Fruit fly (Drosophila melanogaster) whole organism, embryonic: ENCODE results near the gene CG5863.
A peak's percentile ranks its signal among the peaks of the same experiment; 100 is the strongest.

Experiments used
- Adf1 ChIP-seq: fragments of 200-800 bp; sonication (Bioruptor generic); IDR thresholded peaks from 2 replicates; pipeline ENCODE4 v1.3.6; 2022; ENCODE audit warnings: missing biosample characterization, missing genetic modification characterization
- CG11247 ChIP-seq: fragments of 200-800 bp; sonication (Bioruptor generic); IDR thresholded peaks from 2 replicates; pipeline ENCODE4 v1.3.6; 2022; ENCODE audit warnings: missing biosample characterization, missing genetic modification characterization
- CG1233 ChIP-seq: fragments of 200-800 bp; sonication (Bioruptor generic); optimal IDR thresholded peaks from 4 replicates; lab custom pipeline; 2018; ENCODE audit warnings: missing biosample characterization, mild to moderate bottlenecking, missing genetic modification characterization
- CG12769 ChIP-seq: fragments of 200-800 bp; sonication (Bioruptor generic); optimal IDR thresholded peaks from 2 replicates; lab custom pipeline; 2019; ENCODE audit warnings: missing biosample characterization, mild to moderate bottlenecking, missing genetic modification characterization, moderate library complexity
- CG13624 ChIP-seq: fragments of 200-800 bp; sonication (Bioruptor generic); optimal IDR thresholded peaks from 2 replicates; lab custom pipeline; 2016; ENCODE audit warnings: missing biosample characterization, missing genetic modification characterization
- CG15696 ChIP-seq: fragments of 200-800 bp; sonication (Bioruptor generic); optimal IDR thresholded peaks from 2 replicates; lab custom pipeline; 2019; ENCODE audit warnings: missing biosample characterization, mild to moderate bottlenecking, missing genetic modification characterization, moderate library complexity
- CG17802 ChIP-seq: fragments of 200-800 bp; sonication (Bioruptor generic); optimal IDR thresholded peaks from 2 replicates; lab custom pipeline; 2018; ENCODE audit warnings: missing biosample characterization, mild to moderate bottlenecking, missing genetic modification characterization, moderate library complexity
- CG17829 ChIP-seq: fragments of 200-800 bp; optimal IDR thresholded peaks from 2 replicates; lab custom pipeline; 2019; ENCODE audit warnings: missing biosample characterization, mild to moderate bottlenecking, missing genetic modification characterization, moderate library complexity
- CG18599 ChIP-seq: fragments of 200-800 bp; sonication (Bioruptor generic); optimal IDR thresholded peaks from 3 replicates; lab custom pipeline; 2017; ENCODE audit warnings: missing biosample characterization, missing genetic modification characterization, mild to moderate bottlenecking, moderate library complexity, missing genetic modification reagents
- CG2129 ChIP-seq: fragments of 200-800 bp; sonication (Bioruptor generic); IDR thresholded peaks from 2 replicates; pipeline ENCODE4 v1.3.6; 2022; ENCODE audit warnings: missing biosample characterization, missing genetic modification characterization; ENCODE audit not compliant: partially characterized antibody
- CG2199 ChIP-seq: fragments of 200-800 bp; sonication (Bioruptor generic); IDR thresholded peaks from 3 replicates; pipeline ENCODE4 v1.3.6; 2022; ENCODE audit warnings: missing biosample characterization, missing genetic modification characterization
- CG3838 ChIP-seq: fragments of 200-800 bp; sonication (Bioruptor generic); optimal IDR thresholded peaks from 3 replicates; lab custom pipeline; 2016; ENCODE audit warnings: missing biosample characterization, missing genetic modification characterization
- CG6254 ChIP-seq: fragments of 200-800 bp; sonication (Bioruptor generic); optimal IDR thresholded peaks from 3 replicates; lab custom pipeline; 2017; ENCODE audit warnings: mild to moderate bottlenecking, missing biosample characterization, missing genetic modification reagents, missing genetic modification characterization
- CG7357 ChIP-seq: fragments of 200-800 bp; sonication (Bioruptor generic); IDR thresholded peaks from 3 replicates; pipeline ENCODE4 v1.3.6; 2022; ENCODE audit warnings: missing biosample characterization, missing genetic modification characterization
- CG7556 ChIP-seq: fragments of 200-800 bp; sonication (Bioruptor generic); optimal IDR thresholded peaks from 2 replicates; lab custom pipeline; 2017; ENCODE audit warnings: missing biosample characterization, mild to moderate bottlenecking, missing genetic modification characterization
- CG7839 ChIP-seq: fragments of 200-800 bp; sonication (Bioruptor generic); optimal IDR thresholded peaks from 3 replicates; lab custom pipeline; 2018; ENCODE audit warnings: missing biosample characterization, mild to moderate bottlenecking, missing genetic modification characterization, moderate library complexity
- CG9817 ChIP-seq: fragments of 200-800 bp; sonication (Bioruptor generic); optimal IDR thresholded peaks from 2 replicates; lab custom pipeline; 2018; ENCODE audit warnings: missing biosample characterization, mild to moderate bottlenecking, missing genetic modification characterization, moderate library complexity
- CTCF ChIP-seq: fragments of 200-800 bp; sonication (Bioruptor generic); optimal IDR thresholded peaks from 2 replicates; lab custom pipeline; 2017; ENCODE audit warnings: missing biosample characterization, mild to moderate bottlenecking, missing genetic modification characterization, moderate library complexity
- Camta ChIP-seq: fragments of 200-800 bp; sonication (Bioruptor generic); optimal IDR thresholded peaks from 2 replicates; lab custom pipeline; 2016; ENCODE audit warnings: missing biosample characterization, missing genetic modification characterization
- Dp ChIP-seq: fragments of 200-800 bp; sonication (Bioruptor generic); optimal IDR thresholded peaks from 2 replicates; lab custom pipeline; 2018; ENCODE audit warnings: missing biosample characterization, mild to moderate bottlenecking, missing genetic modification characterization, moderate library complexity
- E2f1 ChIP-seq: fragments of 200-800 bp; sonication (Bioruptor generic); IDR thresholded peaks from 2 replicates; pipeline ENCODE4 v1.3.6; 2022; ENCODE audit warnings: missing biosample characterization, missing genetic modification characterization
- Hmx ChIP-seq: fragments of 200-800 bp; sonication (Bioruptor generic); optimal IDR thresholded peaks from 2 replicates; lab custom pipeline; 2016; ENCODE audit warnings: missing biosample characterization, missing genetic modification characterization
- Hr51 ChIP-seq, 2 experiments: fragments of 200-800 bp; sonication (Bioruptor generic); optimal IDR thresholded peaks; 2 replicates in 1 of 2; 3 replicates in 1 of 2; lab custom pipeline; 2016 to 2018; ENCODE audit warnings: missing biosample characterization in 2 of 2, missing genetic modification characterization in 2 of 2, mild to moderate bottlenecking in 1 of 2, moderate library complexity in 1 of 2
- MBD-R2 ChIP-seq: fragments of 200-800 bp; sonication (Bioruptor generic); IDR thresholded peaks from 2 replicates; pipeline ENCODE4 v1.3.6; 2022; ENCODE audit warnings: missing biosample characterization, missing genetic modification characterization
- Max ChIP-seq: fragments of 200-800 bp; sonication (Bioruptor generic); optimal IDR thresholded peaks from 2 replicates; lab custom pipeline; 2016; ENCODE audit warnings: missing biosample characterization, mild to moderate bottlenecking, missing genetic modification characterization
- NC2α ChIP-seq: fragments of 200-800 bp; sonication (Bioruptor generic); optimal IDR thresholded peaks from 2 replicates; lab custom pipeline; 2016; ENCODE audit warnings: missing biosample characterization, missing genetic modification characterization
- Ravus ChIP-seq: fragments of 200-800 bp; sonication (Bioruptor generic); IDR thresholded peaks from 2 replicates; pipeline ENCODE4 v1.3.6; 2022; ENCODE audit warnings: missing biosample characterization, missing genetic modification characterization
- Scr ChIP-seq: fragments of 200-800 bp; sonication (Bioruptor generic); IDR thresholded peaks from 2 replicates; pipeline ENCODE4 v1.3.6; 2022; ENCODE audit warnings: missing biosample characterization, missing genetic modification characterization; ENCODE audit not compliant: partially characterized antibody
- Sox102F ChIP-seq: fragments of 200-800 bp; sonication (Bioruptor generic); optimal IDR thresholded peaks from 2 replicates; lab custom pipeline; 2018; ENCODE audit warnings: missing biosample characterization, mild to moderate bottlenecking, missing genetic modification characterization, moderate library complexity
- Sry-δ ChIP-seq: fragments of 200-800 bp; sonication (Bioruptor generic); optimal IDR thresholded peaks from 2 replicates; lab custom pipeline; 2016; ENCODE audit warnings: missing biosample characterization, missing genetic modification characterization
- amos ChIP-seq: fragments of 200-800 bp; sonication (Bioruptor generic); IDR thresholded peaks from 2 replicates; pipeline ENCODE4 v1.3.6; 2022; ENCODE audit warnings: missing biosample characterization, missing genetic modification characterization; ENCODE audit not compliant: partially characterized antibody
- bab2 ChIP-seq: fragments of 200-800 bp; sonication (Bioruptor generic); optimal IDR thresholded peaks from 2 replicates; lab custom pipeline; 2016; ENCODE audit warnings: missing biosample characterization, missing genetic modification characterization
- btn ChIP-seq: fragments of 200-800 bp; sonication (Bioruptor generic); optimal IDR thresholded peaks from 2 replicates; lab custom pipeline; 2016; ENCODE audit warnings: missing biosample characterization, missing genetic modification characterization
- cas ChIP-seq: fragments of 200-800 bp; sonication (Bioruptor generic); IDR thresholded peaks from 2 replicates; pipeline ENCODE4 v1.3.6; 2022; ENCODE audit warnings: missing biosample characterization, missing genetic modification characterization
- danr ChIP-seq: fragments of 200-800 bp; sonication (Bioruptor generic); IDR thresholded peaks from 2 replicates; pipeline ENCODE4 v1.3.6; 2022; ENCODE audit warnings: missing biosample characterization, missing genetic modification characterization
- dimm ChIP-seq: fragments of 200-800 bp; sonication (Bioruptor generic); IDR thresholded peaks from 2 replicates; pipeline ENCODE4 v1.3.6; 2022; ENCODE audit warnings: missing biosample characterization, missing genetic modification characterization
- ewg ChIP-seq: fragments of 200-800 bp; sonication (Bioruptor generic); optimal IDR thresholded peaks from 3 replicates; lab custom pipeline; 2017; ENCODE audit warnings: mild to moderate bottlenecking, missing biosample characterization, missing genetic modification reagents, missing genetic modification characterization
- jumu ChIP-seq: fragments of 200-800 bp; sonication (Bioruptor generic); optimal IDR thresholded peaks from 3 replicates; lab custom pipeline; 2016; ENCODE audit warnings: missing biosample characterization, missing genetic modification characterization
- kah ChIP-seq: fragments of 200-800 bp; sonication (Bioruptor generic); optimal IDR thresholded peaks from 2 replicates; lab custom pipeline; 2018; ENCODE audit warnings: missing biosample characterization, mild to moderate bottlenecking, missing genetic modification characterization
- luna ChIP-seq: fragments of 200-800 bp; sonication (Bioruptor generic); optimal IDR thresholded peaks from 2 replicates; lab custom pipeline; 2016; ENCODE audit warnings: missing biosample characterization, missing genetic modification characterization
- pan ChIP-seq, 4 experiments: fragments of >200 bp in 3 of 4; fragments of 200-800 bp in 1 of 4; sonication (Bioruptor generic) in 1 of 4; optimal IDR thresholded peaks in 3 of 4; IDR thresholded peaks in 1 of 4; 2 replicates each; pipeline versions ENCODE4 v1.3.6 to Lab custom; 2017 to 2022; ENCODE audit warnings: missing biosample characterization in 2 of 4, missing genetic modification characterization in 2 of 4, mixed read lengths in 1 of 4
- peb ChIP-seq: fragments of 200-800 bp; sonication (Bioruptor generic); IDR thresholded peaks from 2 replicates; pipeline ENCODE4 v1.3.6; 2022; ENCODE audit warnings: missing biosample characterization, missing genetic modification characterization
- phol ChIP-seq: fragments of 200-800 bp; sonication (Bioruptor generic); optimal IDR thresholded peaks from 3 replicates; lab custom pipeline; 2018; ENCODE audit warnings: missing biosample characterization, mild to moderate bottlenecking, missing genetic modification characterization, moderate library complexity
- row ChIP-seq: fragments of 200-800 bp; sonication (Bioruptor generic); IDR thresholded peaks from 3 replicates; pipeline ENCODE4 v1.3.6; 2022; ENCODE audit warnings: missing biosample characterization, missing genetic modification characterization
- seq ChIP-seq: fragments of 200-800 bp; sonication (Bioruptor generic); IDR thresholded peaks from 2 replicates; pipeline ENCODE4 v1.3.6; 2022; ENCODE audit warnings: missing biosample characterization, missing genetic modification characterization
- slbo ChIP-seq: fragments of 200-800 bp; sonication (Bioruptor generic); IDR thresholded peaks from 2 replicates; pipeline ENCODE4 v1.3.6; 2022; ENCODE audit warnings: missing biosample characterization, missing genetic modification characterization
- so ChIP-seq: fragments of 200-800 bp; sonication (Bioruptor generic); IDR thresholded peaks from 3 replicates; pipeline ENCODE4 v1.3.6; 2022; ENCODE audit warnings: missing biosample characterization, missing genetic modification characterization
- wor ChIP-seq: fragments of 200-800 bp; sonication (Bioruptor generic); IDR thresholded peaks from 2 replicates; pipeline ENCODE4 v1.3.6; 2022; ENCODE audit warnings: missing biosample characterization, missing genetic modification characterization
- yki ChIP-seq: fragments of >200 bp; optimal IDR thresholded peaks from 3 replicates; lab custom pipeline; 2018
- zfh2 ChIP-seq: fragments of 200-800 bp; sonication (Bioruptor generic); optimal IDR thresholded peaks from 2 replicates; lab custom pipeline; 2016; ENCODE audit warnings: missing biosample characterization, missing genetic modification characterization

The CG5863 gene

DNA sequence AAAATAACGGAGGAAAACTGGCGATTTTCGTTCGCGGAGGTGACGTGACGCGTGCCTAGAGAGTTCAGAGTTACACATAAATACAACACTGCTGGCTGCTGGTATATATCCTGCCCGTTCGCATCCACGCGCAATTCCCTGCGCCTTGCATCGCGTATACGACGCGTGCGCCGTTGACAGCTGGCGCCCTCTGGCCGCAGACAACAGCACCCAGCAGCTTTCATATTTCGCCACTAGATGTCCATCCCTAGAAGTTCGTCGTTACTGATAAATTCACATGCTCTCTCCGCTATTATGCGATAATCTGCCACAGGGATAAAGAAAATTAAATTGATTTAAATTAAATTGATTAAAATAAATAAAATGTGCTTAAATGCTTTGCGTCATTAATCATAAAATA is 8.5 kb upstream of the CG5863 start, which contains the start of gene Sur-8 (continued):
- TF ChIP-seq zfh2 (GFP tag; lab: Kevin White, UChicago): peak; percentile 13
- peak; percentile 23 for TF ChIP-seq Sry-δ (GFP tag; lab: Kevin White, UChicago)
- TF ChIP-seq dimm (GFP tag; lab: Robert Waterston, UW): no peak
- TF ChIP-seq CG18599: peak; percentile 47
- no peak for TF ChIP-seq CG2129 (GFP tag; lab: Robert Waterston, UW)
- TF ChIP-seq CG7357 (GFP tag; lab: Robert Waterston, UW): peak; percentile 34; the same call in 1 of the 3 replicates
- no peak for TF ChIP-seq Hmx (GFP tag; lab: Kevin White, UChicago)
- 0 out of 3 replicates have a peak, but pooled peaks have one; percentile 22 for TF ChIP-seq row (GFP tag; lab: Robert Waterston, UW)
- no peak for TF ChIP-seq CG7556
- peak; percentile 68 for TF ChIP-seq E2f1 (GFP tag; lab: Robert Waterston, UW)
- no peak for TF ChIP-seq pan (optimal IDR thresholded peaks at IDR 0.05; lab: Kevin White, UChicago)
- peak in 1 of 2 experiments; percentile 77 for TF ChIP-seq pan (GFP tag; optimal IDR thresholded peaks at IDR 0.05 in 1 of 2, IDR thresholded peaks at IDR 0.05 in 1 of 2)
- 0 out of 2 replicates have a peak, but pooled peaks have one; percentile 24 for TF ChIP-seq cas (GFP tag; lab: Robert Waterston, UW)
- no peak for TF ChIP-seq yki (lab: Kevin White, UChicago)
- peak; percentile 98 for TF ChIP-seq CTCF (GFP tag; lab: Kevin White, UChicago)
- TF ChIP-seq MBD-R2: peak; percentile 55; the same call in 1 of the 2 replicates
- TF ChIP-seq Sox102F (GFP tag; lab: Kevin White, UChicago): peak; percentile 68
- peak; percentile 70 for TF ChIP-seq bab2 (GFP tag; lab: Kevin White, UChicago)
- peak; percentile 42 for TF ChIP-seq NC2α (GFP tag; lab: Kevin White, UChicago)
- no peak for TF ChIP-seq btn (GFP tag; lab: Kevin White, UChicago)
- TF ChIP-seq Ravus (GFP tag; lab: Robert Waterston, UW): no peak; the same call in 1 of the 2 replicates
- TF ChIP-seq CG9817 (tag; lab: Kevin White, UChicago): peak; percentile 58
- TF ChIP-seq Scr: peak; percentile 21; the same call in 1 of the 2 replicates
- no peak for TF ChIP-seq Dp
- peak; percentile 61 for TF ChIP-seq CG1233 (GFP tag; lab: Kevin White, UChicago)
- TF ChIP-seq peb (GFP tag; lab: Robert Waterston, UW): no peak
- TF ChIP-seq Hr51 (GFP tag; optimal IDR thresholded peaks at IDR 0.05; lab: Kevin White, UChicago): peak in 1 of 2 experiments; percentile 17
- peak; percentile 64 for TF ChIP-seq CG12769 (tag; lab: Kevin White, UChicago)
- TF ChIP-seq luna: peak; percentile 48
- TF ChIP-seq CG3838 (GFP tag; lab: Kevin White, UChicago): no peak
- peak; percentile 69 for TF ChIP-seq CG7839
- TF ChIP-seq phol (tag; lab: Kevin White, UChicago): no peak
- TF ChIP-seq jumu (GFP tag; lab: Kevin White, UChicago): peak; percentile 27
- TF ChIP-seq CG13624: peak; percentile 53
- no peak for TF ChIP-seq CG2199
- peak; percentile 89 for TF ChIP-seq CG11247 (GFP tag; lab: Robert Waterston, UW)
- no peak for TF ChIP-seq CG17802 (tag; lab: Kevin White, UChicago)
- TF ChIP-seq seq (GFP tag; lab: Robert Waterston, UW): no peak
- TF ChIP-seq wor (GFP tag; lab: Robert Waterston, UW): peak; percentile 29
- TF ChIP-seq Adf1: peak; percentile 39
- TF ChIP-seq CG15696 (tag; lab: Kevin White, UChicago): peak; percentile 34
- TF ChIP-seq Max (GFP tag; lab: Kevin White, UChicago): no peak
- no peak for TF ChIP-seq kah (GFP tag; lab: Kevin White, UChicago)
- TF ChIP-seq so: 0 out of 3 replicates have a peak, but pooled peaks have one; percentile 58
- TF ChIP-seq ewg (GFP tag; lab: Kevin White, UChicago): peak; percentile 99
- no peak for TF ChIP-seq CG6254
- peak; percentile 45 for TF ChIP-seq Camta (GFP tag; lab: Kevin White, UChicago)
- TF ChIP-seq slbo (GFP tag; lab: Robert Waterston, UW): peak; percentile 87
- no peak for TF ChIP-seq danr (GFP tag; lab: Robert Waterston, UW)
- TF ChIP-seq CG17829 (tag; lab: Kevin White, UChicago): peak; percentile 53
- no peak; the same call in 1 of the 2 replicates for TF ChIP-seq amos (GFP tag; lab: Robert Waterston, UW)
